Fruit fly (Drosophila melanogaster) whole organism, prepupa: ENCODE measurements around the gene Antp.

Experiments used
- CG10631 ChIP-seq: fragments of 200-800 bp; sonication (Bioruptor generic); optimal IDR thresholded peaks from 2 replicates; lab custom pipeline; 2016; ENCODE audit warnings: missing biosample characterization, missing genetic modification characterization
- CG10669 ChIP-seq: fragments of 200-800 bp; sonication (Bioruptor generic); optimal IDR thresholded peaks from 3 replicates; lab custom pipeline; 2018; ENCODE audit warnings: missing biosample characterization, mild to moderate bottlenecking, missing genetic modification characterization, moderate library complexity
- CG11294 ChIP-seq: fragments of 200-800 bp; sonication (Bioruptor generic); IDR thresholded peaks from 2 replicates; pipeline ENCODE4 v1.3.6; 2022; ENCODE audit warnings: missing biosample characterization, missing genetic modification characterization
- CG15336 ChIP-seq: fragments of 200-800 bp; sonication (Bioruptor generic); IDR thresholded peaks from 2 replicates; pipeline ENCODE4 v1.3.6; 2022; ENCODE audit warnings: missing biosample characterization, missing genetic modification characterization
- CG3919 ChIP-seq: fragments of 200-800 bp; sonication (Bioruptor generic); optimal IDR thresholded peaks from 3 replicates; lab custom pipeline; 2016; ENCODE audit warnings: missing biosample characterization, missing genetic modification characterization
- CG6163 ChIP-seq: fragments of 200-800 bp; sonication (Bioruptor generic); IDR thresholded peaks from 3 replicates; pipeline ENCODE4 v1.3.6; 2022; ENCODE audit warnings: missing biosample characterization, missing genetic modification characterization
- CG6792 ChIP-seq: fragments of 200-800 bp; sonication (Bioruptor generic); optimal IDR thresholded peaks from 3 replicates; lab custom pipeline; 2016; ENCODE audit warnings: missing biosample characterization, missing genetic modification characterization
- CG6808 ChIP-seq: fragments of 200-800 bp; sonication (Bioruptor generic); optimal IDR thresholded peaks from 3 replicates; lab custom pipeline; 2017; ENCODE audit warnings: missing biosample characterization, missing genetic modification characterization, mild to moderate bottlenecking, moderate library complexity, missing genetic modification reagents
- CG7368 ChIP-seq: fragments of 200-800 bp; sonication (Bioruptor generic); optimal IDR thresholded peaks from 3 replicates; lab custom pipeline; 2016; ENCODE audit warnings: missing biosample characterization, missing genetic modification characterization
- CG8119 ChIP-seq: fragments of 200-800 bp; sonication (Bioruptor generic); IDR thresholded peaks from 3 replicates; pipeline ENCODE4 v1.3.6; 2022; ENCODE audit warnings: missing biosample characterization, missing genetic modification characterization
- CG8632 ChIP-seq: fragments of 200-800 bp; sonication (Bioruptor generic); optimal IDR thresholded peaks from 3 replicates; lab custom pipeline; 2016; ENCODE audit warnings: missing biosample characterization, missing genetic modification characterization
- CG9139 ChIP-seq: fragments of 200-800 bp; sonication (Bioruptor generic); optimal IDR thresholded peaks from 3 replicates; lab custom pipeline; 2017; ENCODE audit warnings: missing biosample characterization, mild to moderate bottlenecking, missing genetic modification characterization
- Eip78C ChIP-seq: fragments of 200-800 bp; sonication (Bioruptor generic); peaks from one replicate; lab custom pipeline; 2016; ENCODE audit warnings: missing biosample characterization, missing genetic modification characterization
- Eip93F ChIP-seq: fragments of 200-800 bp; sonication (Bioruptor generic); optimal IDR thresholded peaks from 2 replicates; lab custom pipeline; 2016; ENCODE audit warnings: missing biosample characterization, mild to moderate bottlenecking, missing genetic modification characterization
- Ets21C ChIP-seq: fragments of 200-800 bp; sonication (Bioruptor generic); optimal IDR thresholded peaks from 3 replicates; lab custom pipeline; 2016; ENCODE audit warnings: missing biosample characterization, missing genetic modification characterization
- Gug ChIP-seq: fragments of 200-800 bp; sonication (Bioruptor generic); IDR thresholded peaks from 2 replicates; pipeline ENCODE4 v1.3.6; 2022; ENCODE audit warnings: missing biosample characterization, missing genetic modification characterization
- Hr39 ChIP-seq: fragments of 200-800 bp; sonication (Bioruptor generic); optimal IDR thresholded peaks from 2 replicates; lab custom pipeline; 2016; ENCODE audit warnings: missing biosample characterization, missing genetic modification characterization
- Met ChIP-seq: fragments of 200-800 bp; sonication (Bioruptor generic); optimal IDR thresholded peaks from 3 replicates; lab custom pipeline; 2016; ENCODE audit warnings: missing biosample characterization, missing genetic modification characterization
- Sox14 ChIP-seq: fragments of 200-800 bp; sonication (Bioruptor generic); optimal IDR thresholded peaks from 3 replicates; lab custom pipeline; 2016; ENCODE audit warnings: missing biosample characterization, missing genetic modification characterization
- Sox15 ChIP-seq: fragments of 200-800 bp; sonication (Bioruptor generic); optimal IDR thresholded peaks from 3 replicates; lab custom pipeline; 2016; ENCODE audit warnings: missing biosample characterization, missing genetic modification characterization
- achi ChIP-seq: fragments of 200-800 bp; sonication (Bioruptor generic); optimal IDR thresholded peaks from 3 replicates; lab custom pipeline; 2016; ENCODE audit warnings: missing biosample characterization, missing genetic modification characterization
- cyc ChIP-seq: fragments of 200-800 bp; sonication (Bioruptor generic); optimal IDR thresholded peaks from 3 replicates; lab custom pipeline; 2016; ENCODE audit warnings: missing biosample characterization, missing genetic modification characterization
- dsx ChIP-seq: fragments of 200-800 bp; optimal IDR thresholded peaks from 3 replicates; lab custom pipeline; 2019; ENCODE audit warnings: missing biosample characterization, mild to moderate bottlenecking, missing genetic modification characterization, moderate library complexity; ENCODE audit not compliant: poor library complexity, severe bottlenecking
- eg ChIP-seq: fragments of 200-800 bp; sonication (Bioruptor generic); IDR thresholded peaks from 3 replicates; pipeline ENCODE4 v1.3.6; 2022; ENCODE audit warnings: missing biosample characterization, missing genetic modification characterization
- fd59A ChIP-seq: fragments of 200-800 bp; sonication (Bioruptor generic); optimal IDR thresholded peaks from 2 replicates; lab custom pipeline; 2017; ENCODE audit warnings: missing biosample characterization, mild to moderate bottlenecking, missing genetic modification characterization, missing genetic modification reagents
- spab ChIP-seq: fragments of 200-800 bp; sonication (Bioruptor generic); optimal IDR thresholded peaks from 2 replicates; lab custom pipeline; 2017; ENCODE audit warnings: missing biosample characterization, mild to moderate bottlenecking, missing genetic modification characterization, missing genetic modification reagents
- ss ChIP-seq, 2 experiments: fragments of 200-800 bp; sonication (Bioruptor generic); optimal IDR thresholded peaks; 2 replicates in 1 of 2; 3 replicates in 1 of 2; lab custom pipeline; 2017 to 2018; ENCODE audit warnings: mild to moderate bottlenecking in 2 of 2, missing biosample characterization in 2 of 2, missing genetic modification characterization in 2 of 2, moderate library complexity in 1 of 2
- svp ChIP-seq: fragments of 200-800 bp; sonication (Bioruptor generic); peaks from one replicate; lab custom pipeline; 2016; ENCODE audit warnings: missing biosample characterization, missing genetic modification characterization
- vri ChIP-seq: fragments of 200-800 bp; sonication (Bioruptor generic); optimal IDR thresholded peaks from 3 replicates; lab custom pipeline; 2016; ENCODE audit warnings: missing biosample characterization, mild to moderate bottlenecking, missing genetic modification characterization

Gene Antp

dm6 chr3R:6881264-6882014 lies 117.6 kb downstream of the Antp start:
- peak; percentile 29 for TF ChIP-seq svp (GFP tag; lab: Kevin White, UChicago)
- TF ChIP-seq CG6808: no peak
- TF ChIP-seq CG15336 (GFP tag; lab: Robert Waterston, UW): no peak
- TF ChIP-seq CG8119 (GFP tag; lab: Robert Waterston, UW): no peak
- TF ChIP-seq Eip78C (GFP tag; lab: Kevin White, UChicago): peak; percentile 24
- no peak for TF ChIP-seq Sox14 (GFP tag; lab: Kevin White, UChicago)

DNA sequence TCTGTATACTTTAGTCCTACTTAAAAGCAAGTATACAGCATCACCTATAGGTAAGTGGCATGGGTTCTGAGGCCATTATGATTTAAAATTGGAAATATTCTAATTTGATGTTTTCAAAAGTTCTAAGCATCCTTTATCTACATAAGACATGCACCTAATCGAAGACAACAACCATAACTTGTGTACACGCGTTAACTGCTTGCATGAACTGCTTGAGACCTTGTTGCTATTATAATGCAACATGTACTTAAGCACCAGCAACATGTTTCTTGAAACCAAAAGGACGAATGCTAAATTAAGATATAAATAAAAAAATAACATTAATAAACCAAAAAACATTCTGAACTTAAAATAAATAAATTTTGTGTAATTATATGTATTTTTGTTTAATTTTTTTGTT lies 128.2 kb downstream of the Antp start:
- TF ChIP-seq Sox14 (GFP tag; lab: Kevin White, UChicago) (no peak), CG10669 (no peak), Met (GFP tag; lab: Kevin White, UChicago) (no peak), CG8119 (GFP tag; lab: Robert Waterston, UW) (no peak), CG3919 (GFP tag; lab: Kevin White, UChicago) (no peak), CG10631 (GFP tag; lab: Kevin White, UChicago) (no peak), vri (GFP tag; lab: Kevin White, UChicago) (no peak), cyc (no peak)

DNA sequence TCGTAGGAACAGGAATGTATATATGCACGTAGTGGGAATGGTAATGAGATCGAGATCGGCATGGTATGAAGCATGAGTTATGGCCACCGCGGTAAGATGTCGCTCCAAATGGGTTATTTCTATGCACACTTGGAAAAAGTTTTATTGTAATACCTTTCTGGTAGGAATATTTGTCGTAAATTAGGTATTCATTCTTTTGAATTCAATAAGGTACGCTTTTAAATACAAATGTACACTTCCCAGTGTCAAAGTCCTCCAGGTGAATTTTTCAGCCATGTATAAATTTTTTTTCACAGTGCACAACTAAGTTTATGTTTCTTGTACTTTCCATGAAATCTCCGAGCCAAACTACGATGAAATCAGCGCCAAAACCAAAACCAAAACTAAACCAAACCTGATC lies 129.7 kb downstream of the Antp start:
- TF ChIP-seq CG7368 (GFP tag; lab: Kevin White, UChicago): no peak
- TF ChIP-seq achi (GFP tag; lab: Kevin White, UChicago): no peak
- TF ChIP-seq CG8632 (GFP tag; lab: Kevin White, UChicago): no peak
- TF ChIP-seq ss (GFP tag; optimal IDR thresholded peaks at IDR 0.05; lab: Kevin White, UChicago): no peak
- TF ChIP-seq CG6163: no peak
- TF ChIP-seq, all 60 proteins: peak for 0

DNA sequence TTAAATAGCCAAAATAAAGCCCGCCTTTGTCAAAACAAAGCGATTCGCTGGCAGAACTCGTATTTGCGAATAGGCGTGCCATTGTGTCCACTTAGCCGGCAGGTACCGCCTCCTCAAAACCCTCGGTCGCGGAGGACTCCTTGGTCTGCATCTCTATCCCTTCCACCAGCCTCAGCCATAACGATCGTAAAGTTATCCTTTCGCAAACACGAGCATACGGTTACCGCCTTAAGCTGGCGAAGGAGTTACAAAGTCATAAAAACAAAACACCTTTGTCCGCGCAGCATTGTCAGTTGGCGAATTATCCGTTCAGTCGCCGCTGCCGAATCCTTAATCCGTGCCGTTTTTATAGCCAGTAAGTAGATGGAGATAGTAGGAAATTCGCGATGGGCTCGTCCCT lies 130.8 kb downstream of the Antp start:
- no peak for TF ChIP-seq Eip78C (GFP tag; lab: Kevin White, UChicago)
- no peak for TF ChIP-seq CG6792 (GFP tag; lab: Kevin White, UChicago)
- no peak for TF ChIP-seq CG15336 (GFP tag; lab: Robert Waterston, UW)
- no peak for TF ChIP-seq eg
- TF ChIP-seq CG9139 (GFP tag; lab: Kevin White, UChicago): no peak
- no peak for TF ChIP-seq Eip93F (GFP tag; lab: Kevin White, UChicago)
- no peak for TF ChIP-seq Ets21C (GFP tag; lab: Kevin White, UChicago)
- TF ChIP-seq CG6808: no peak
- no peak for TF ChIP-seq dsx (GFP tag; lab: Kevin White, UChicago)
- TF ChIP-seq fd59A: no peak
- TF ChIP-seq Sox15 (GFP tag; lab: Kevin White, UChicago): no peak
- TF ChIP-seq spab: no peak
- no peak for TF ChIP-seq CG10631 (GFP tag; lab: Kevin White, UChicago)
- no peak for TF ChIP-seq achi (GFP tag; lab: Kevin White, UChicago)

- TF ChIP-seq cyc (no peak), Hr39 (GFP tag; lab: Kevin White, UChicago) (no peak), CG3919 (GFP tag; lab: Kevin White, UChicago) (no peak), CG7368 (GFP tag; lab: Kevin White, UChicago) (no peak), CG8632 (GFP tag; lab: Kevin White, UChicago) (no peak), CG11294 (no peak), CG15336 (GFP tag; lab: Robert Waterston, UW) (no peak), Gug (no peak), Met (GFP tag; lab: Kevin White, UChicago) (no peak), achi (GFP tag; lab: Kevin White, UChicago) (no peak)
Observed at dm6 chr3R:6863769-6864393, 135.1 kb downstream of the Antp start, which contains the start of gene ftz. Gene ftz (plus strand): TSS chr3R:6864324.
